Worm (Caenorhabditis elegans): Measurements from ENCODE around the gene srh-18.

- TF ChIP-seq lin-32 (GFP tag; optimal IDR thresholded peaks at IDR 0.05) (no peak), nhr-237 (tag; optimal IDR thresholded peaks at IDR 0.05) (no peak), unc-120 (tag; optimal IDR thresholded peaks at IDR 0.05; ENCODE audit: poor library complexity, severe bottlenecking) (no peak), ztf-11 (tag; optimal IDR thresholded peaks at IDR 0.05) (no peak), pha-4 (tag; optimal IDR thresholded peaks at IDR 0.05) (no peak)
Measured at ce11 chrV:13275959-13276358, 42.3 kb upstream of the srh-18 start, which contains the start of gene F32F2.4.
